Worm (Caenorhabditis elegans): Measurements from ENCODE around the gene srx-63.

The srx-63 gene

ce11 chrV:3891919-3892318, 39.5 kb upstream of the srx-63 start, which contains the start of gene C17E7.12:
Gene C17E7.12 (minus strand): TSS chrV:3892019.
- TF ChIP-seq pha-4 (GFP tag; IDR thresholded peaks at IDR 0.05) (no peak), pha-4 (tag; optimal IDR thresholded peaks at IDR 0.05) (no peak), ceh-44 (GFP tag; IDR thresholded peaks at IDR 0.05) (no peak), unc-39 (tag; optimal IDR thresholded peaks at IDR 0.05) (no peak), lin-29 (GFP tag; IDR thresholded peaks at IDR 0.05) (no peak), mdt-29 (GFP tag; IDR thresholded peaks at IDR 0.05) (no peak), ZK337.2 (GFP tag; IDR thresholded peaks at IDR 0.05) (no peak), hlh-30 (tag; optimal IDR thresholded peaks at IDR 0.05; ENCODE audit: insufficient read depth) (no peak), mxl-3 (GFP tag; optimal IDR thresholded peaks at IDR 0.05) (no peak), lin-1 (GFP tag; IDR thresholded peaks at IDR 0.05) (no peak), zag-1 (tag; optimal IDR thresholded peaks at IDR 0.05) (no peak), dve-1 (tag; optimal IDR thresholded peaks at IDR 0.05; ENCODE audit: insufficient read depth) (no peak), madf-9 (GFP tag; conservative IDR thresholded peaks at IDR 0.05) (no peak), mes-2 (tag; optimal IDR thresholded peaks at IDR 0.05; ENCODE audit: poor library complexity, severe bottlenecking) (no peak), set-16 (GFP tag; IDR thresholded peaks at IDR 0.05) (no peak), T20F7.1 (GFP tag; optimal IDR thresholded peaks at IDR 0.05) (no peak), sdz-12 (GFP tag; optimal IDR thresholded peaks at IDR 0.05) (no peak), Y5F2A.4 (GFP tag; optimal IDR thresholded peaks at IDR 0.05) (no peak), zfp-3 (GFP tag; conservative IDR thresholded peaks at IDR 0.05) (no peak)

- TF ChIP-seq nhr-6 (tag; optimal IDR thresholded peaks at IDR 0.05) (no peak), lsy-2 (tag; optimal IDR thresholded peaks at IDR 0.05) (no peak), nhr-41 (GFP tag; IDR thresholded peaks at IDR 0.05) (no peak), ZK546.5 (tag; optimal IDR thresholded peaks at IDR 0.05) (no peak), snpc-4 (tag; optimal IDR thresholded peaks at IDR 0.05) (no peak), hlh-30 (tag; optimal IDR thresholded peaks at IDR 0.05; ENCODE audit: insufficient read depth) (no peak), nhr-42 (GFP tag; IDR thresholded peaks at IDR 0.05) (no peak), skn-1 (tag; optimal IDR thresholded peaks at IDR 0.05) (no peak), nhr-10 (tag; optimal IDR thresholded peaks at IDR 0.05) (no peak), nhr-102 (tag; optimal IDR thresholded peaks at IDR 0.05) (no peak), ceh-44 (GFP tag; IDR thresholded peaks at IDR 0.05) (no peak), T26A8.4 (GFP tag; IDR thresholded peaks at IDR 0.05) (no peak), lin-29 (GFP tag; IDR thresholded peaks at IDR 0.05) (no peak), ceh-20 (GFP tag; IDR thresholded peaks at IDR 0.05) (no peak), sdz-12 (GFP tag; optimal IDR thresholded peaks at IDR 0.05) (no peak), aly-2 (tag; optimal IDR thresholded peaks at IDR 0.05) (no peak), ceh-82 (tag; optimal IDR thresholded peaks at IDR 0.05) (no peak)
These were observed 39.0 kb upstream of the srx-63 start, which contains the start of gene C17E7.4 for ce11 chrV:3892361-3892904. Gene C17E7.4 (plus strand): TSS chrV:3892854.

- TF ChIP-seq Y5F2A.4 (GFP tag; optimal IDR thresholded peaks at IDR 0.05), result no peak
- TF ChIP-seq ceh-32 (tag; optimal IDR thresholded peaks at IDR 0.05; ENCODE audit: poor library complexity), result no peak
- TF ChIP-seq duxl-1 (tag; optimal IDR thresholded peaks at IDR 0.05; ENCODE audit: poor library complexity), result no peak
- no peak for TF ChIP-seq skn-1 (tag; optimal IDR thresholded peaks at IDR 0.05)
- no peak for TF ChIP-seq dmd-8 (GFP tag; IDR thresholded peaks at IDR 0.05)
- TF ChIP-seq madf-5 (GFP tag; IDR thresholded peaks at IDR 0.05), result no peak
- no peak for TF ChIP-seq mdl-1 (tag; optimal IDR thresholded peaks at IDR 0.05)
- no peak for TF ChIP-seq lin-1 (GFP tag; IDR thresholded peaks at IDR 0.05)
- no peak for TF ChIP-seq nhr-237 (tag; optimal IDR thresholded peaks at IDR 0.05)
These were observed 36.8 kb upstream of the srx-63 start, which contains the start of gene sre-9 for ce11 chrV:3894661-3895060. Gene sre-9 (plus strand): TSS chrV:3894961.
